Fruit fly (Drosophila melanogaster) whole organism, embryonic: Measurements from ENCODE around the gene BG642167.
A peak's percentile ranks its signal among the peaks of the same experiment; 100 is the strongest.

Source experiments
- CG10321 ChIP-seq: fragments of 200-800 bp; sonication (Bioruptor generic); IDR thresholded peaks from 2 replicates; pipeline ENCODE4 v1.3.6; 2022; ENCODE audit warnings: missing biosample characterization, missing genetic modification characterization
- CG12219 ChIP-seq: fragments of 200-800 bp; sonication (Bioruptor generic); optimal IDR thresholded peaks from 3 replicates; lab custom pipeline; 2018; ENCODE audit warnings: missing biosample characterization, mild to moderate bottlenecking, missing genetic modification characterization
- CG14014 ChIP-seq: fragments of 200-800 bp; sonication (Bioruptor generic); IDR thresholded peaks from 2 replicates; pipeline ENCODE4 v1.3.6; 2022; ENCODE audit warnings: missing biosample characterization, missing genetic modification characterization
- CG14050 ChIP-seq: fragments of 200-800 bp; sonication (Bioruptor generic); IDR thresholded peaks from 3 replicates; pipeline ENCODE4 v1.3.6; 2022; ENCODE audit warnings: missing biosample characterization, missing genetic modification characterization
- CG14441 ChIP-seq: fragments of 200-800 bp; sonication (Bioruptor generic); IDR thresholded peaks from 2 replicates; pipeline ENCODE4 v1.3.6; 2022; ENCODE audit warnings: missing biosample characterization, missing genetic modification characterization
- CG14710 ChIP-seq: fragments of 200-800 bp; sonication (Bioruptor generic); optimal IDR thresholded peaks from 3 replicates; lab custom pipeline; 2019; ENCODE audit warnings: missing biosample characterization, mild to moderate bottlenecking, missing genetic modification characterization, moderate library complexity
- CG14860 ChIP-seq: fragments of 200-800 bp; sonication (Bioruptor generic); IDR thresholded peaks from 3 replicates; pipeline ENCODE4 v1.3.6; 2022; ENCODE audit warnings: missing biosample characterization, missing genetic modification characterization; ENCODE audit not compliant: partially characterized antibody
- CG1529 ChIP-seq: fragments of 200-800 bp; sonication (Bioruptor generic); optimal IDR thresholded peaks from 3 replicates; lab custom pipeline; 2018; ENCODE audit warnings: missing biosample characterization, missing genetic modification characterization
- CG1603 ChIP-seq: fragments of 200-800 bp; sonication (Bioruptor generic); optimal IDR thresholded peaks from 2 replicates; lab custom pipeline; 2019; ENCODE audit warnings: missing biosample characterization, mild to moderate bottlenecking, missing genetic modification characterization, moderate library complexity
- CG1647 ChIP-seq: fragments of 200-800 bp; sonication (Bioruptor generic); optimal IDR thresholded peaks from 3 replicates; lab custom pipeline; 2016; ENCODE audit warnings: missing biosample characterization, missing genetic modification characterization
- CG16813 ChIP-seq: fragments of 200-800 bp; sonication (Bioruptor generic); IDR thresholded peaks from 3 replicates; pipeline ENCODE4 v1.3.6; 2022; ENCODE audit warnings: missing biosample characterization, missing genetic modification characterization; ENCODE audit not compliant: partially characterized antibody
- CG17385 ChIP-seq: fragments of 200-800 bp; sonication (Bioruptor generic); optimal IDR thresholded peaks from 3 replicates; lab custom pipeline; 2018; ENCODE audit warnings: missing biosample characterization, mild to moderate bottlenecking, missing genetic modification characterization
- CG18262 ChIP-seq: fragments of 200-800 bp; optimal IDR thresholded peaks from 3 replicates; lab custom pipeline; 2019; ENCODE audit warnings: missing biosample characterization, mild to moderate bottlenecking, missing genetic modification characterization, moderate library complexity
- CG1832 ChIP-seq: fragments of 200-800 bp; sonication (Bioruptor generic); optimal IDR thresholded peaks from 2 replicates; lab custom pipeline; 2017; ENCODE audit warnings: missing biosample characterization, mild to moderate bottlenecking, missing genetic modification characterization, inconsistent platforms
- CG18764 ChIP-seq: fragments of 200-800 bp; sonication (Bioruptor generic); optimal IDR thresholded peaks from 3 replicates; lab custom pipeline; 2016; ENCODE audit warnings: missing biosample characterization, missing genetic modification characterization
- CG2678 ChIP-seq: fragments of 200-800 bp; sonication (Bioruptor generic); optimal IDR thresholded peaks from 3 replicates; lab custom pipeline; 2019; ENCODE audit warnings: missing biosample characterization, mild to moderate bottlenecking, missing genetic modification characterization, moderate library complexity
- CG2889 ChIP-seq: fragments of 200-800 bp; sonication (Bioruptor generic); IDR thresholded peaks from 3 replicates; pipeline ENCODE4 v1.3.6; 2022; ENCODE audit warnings: missing biosample characterization, missing genetic modification characterization
- CG32532 ChIP-seq: fragments of 200-800 bp; sonication (Bioruptor generic); IDR thresholded peaks from 2 replicates; pipeline ENCODE4 v1.3.6; 2022; ENCODE audit warnings: missing biosample characterization, missing genetic modification characterization
- CG32772 ChIP-seq: fragments of 200-800 bp; sonication (Bioruptor generic); IDR thresholded peaks from 2 replicates; pipeline ENCODE4 v1.3.6; 2022; ENCODE audit warnings: missing biosample characterization, missing genetic modification characterization
- CG5953 ChIP-seq: fragments of 200-800 bp; sonication (Bioruptor generic); IDR thresholded peaks from 2 replicates; pipeline ENCODE4 v1.3.6; 2022; ENCODE audit warnings: missing biosample characterization, missing genetic modification characterization
- CG6272 ChIP-seq: fragments of 200-800 bp; sonication (Bioruptor generic); IDR thresholded peaks from 2 replicates; pipeline ENCODE4 v1.3.6; 2022; ENCODE audit warnings: missing biosample characterization, missing genetic modification characterization
- CG6683 ChIP-seq: fragments of 200-800 bp; sonication (Bioruptor generic); optimal IDR thresholded peaks from 2 replicates; lab custom pipeline; 2017; ENCODE audit warnings: missing biosample characterization, mild to moderate bottlenecking, missing genetic modification characterization, missing genetic modification reagents
- CG6813 ChIP-seq: fragments of 200-800 bp; sonication (Bioruptor generic); optimal IDR thresholded peaks from 2 replicates; lab custom pipeline; 2017; ENCODE audit warnings: missing biosample characterization, missing genetic modification characterization, mild to moderate bottlenecking, moderate library complexity, missing genetic modification reagents
- CG9215 ChIP-seq: fragments of 200-800 bp; sonication (Bioruptor generic); IDR thresholded peaks from 2 replicates; pipeline ENCODE4 v1.3.6; 2022; ENCODE audit warnings: missing biosample characterization, missing genetic modification characterization
- CG9797 ChIP-seq: fragments of 200-800 bp; sonication (Bioruptor generic); optimal IDR thresholded peaks from 3 replicates; lab custom pipeline; 2018; ENCODE audit warnings: missing biosample characterization, mild to moderate bottlenecking, missing genetic modification characterization
- CTCF ChIP-seq: fragments of 200-800 bp; sonication (Bioruptor generic); optimal IDR thresholded peaks from 2 replicates; lab custom pipeline; 2017; ENCODE audit warnings: missing biosample characterization, mild to moderate bottlenecking, missing genetic modification characterization, moderate library complexity
- Dip3 ChIP-seq: fragments of 200-800 bp; sonication (Bioruptor generic); optimal IDR thresholded peaks from 3 replicates; lab custom pipeline; 2016; ENCODE audit warnings: missing biosample characterization, missing genetic modification characterization
- Drgx ChIP-seq: fragments of 200-800 bp; sonication (Bioruptor generic); IDR thresholded peaks from 2 replicates; pipeline ENCODE4 v1.3.6; 2022; ENCODE audit warnings: missing biosample characterization, missing genetic modification characterization
- E2f2 ChIP-seq: fragments of 200-800 bp; sonication (Bioruptor generic); IDR thresholded peaks from 2 replicates; pipeline ENCODE4 v1.3.6; 2022; ENCODE audit warnings: missing biosample characterization, missing genetic modification characterization
- Eip74EF ChIP-seq, 2 experiments: fragments of 200-800 bp in 1 of 2; fragments of >200 bp in 1 of 2; sonication (Bioruptor generic) in 1 of 2; optimal IDR thresholded peaks; 2 replicates each; lab custom pipeline; 2017 to 2019; ENCODE audit warnings: missing biosample characterization in 2 of 2, missing genetic modification characterization in 2 of 2, mild to moderate bottlenecking in 1 of 2, moderate library complexity in 1 of 2
- HLH3B ChIP-seq: fragments of 200-800 bp; sonication (Bioruptor generic); IDR thresholded peaks from 2 replicates; pipeline ENCODE4 v1.3.6; 2022; ENCODE audit warnings: missing biosample characterization, missing genetic modification characterization
- Hmr ChIP-seq: fragments of 200-800 bp; sonication (Bioruptor generic); optimal IDR thresholded peaks from 3 replicates; lab custom pipeline; 2017; ENCODE audit warnings: mild to moderate bottlenecking, missing biosample characterization, missing genetic modification reagents, missing genetic modification characterization
- Hr39 ChIP-seq: fragments of >200 bp; optimal IDR thresholded peaks from 2 replicates; lab custom pipeline; 2017
- Lpt ChIP-seq: fragments of >200 bp; optimal IDR thresholded peaks from 2 replicates; lab custom pipeline; 2018; ENCODE audit warnings: missing biosample characterization, missing genetic modification characterization
- Ptx1 ChIP-seq: fragments of 200-800 bp; sonication (Bioruptor generic); IDR thresholded peaks from 2 replicates; pipeline ENCODE4 v1.3.6; 2022; ENCODE audit warnings: missing biosample characterization, missing genetic modification characterization
- ap ChIP-seq: fragments of 200-800 bp; sonication (Bioruptor generic); IDR thresholded peaks from 2 replicates; pipeline ENCODE4 v1.3.6; 2022; ENCODE audit warnings: missing biosample characterization, missing genetic modification characterization
- ato ChIP-seq: fragments of 200-800 bp; sonication (Bioruptor generic); IDR thresholded peaks from 2 replicates; pipeline ENCODE4 v1.3.6; 2022; ENCODE audit warnings: missing biosample characterization, missing genetic modification characterization; ENCODE audit not compliant: partially characterized antibody
- bcd ChIP-seq: fragments of 200-800 bp; sonication (Bioruptor generic); optimal IDR thresholded peaks from 2 replicates; lab custom pipeline; 2017; ENCODE audit warnings: missing biosample characterization, mild to moderate bottlenecking, missing genetic modification characterization
- bsh ChIP-seq, 2 experiments: fragments of 200-800 bp; sonication (Bioruptor generic); optimal IDR thresholded peaks; 2 replicates each; lab custom pipeline; 2017 to 2018; ENCODE audit warnings: mild to moderate bottlenecking in 2 of 2, missing biosample characterization in 2 of 2, missing genetic modification characterization in 2 of 2, moderate library complexity in 1 of 2
- cwo ChIP-seq: fragments of 200-800 bp; sonication (Bioruptor generic); optimal IDR thresholded peaks from 3 replicates; lab custom pipeline; 2017; ENCODE audit warnings: missing biosample characterization, missing genetic modification characterization, mild to moderate bottlenecking, moderate library complexity, missing genetic modification reagents
- gcm ChIP-seq: fragments of 200-800 bp; sonication (Bioruptor generic); optimal IDR thresholded peaks from 2 replicates; lab custom pipeline; 2019; ENCODE audit warnings: missing biosample characterization, mild to moderate bottlenecking, missing genetic modification characterization, moderate library complexity
- gro ChIP-seq: fragments of 200-800 bp; sonication (Bioruptor generic); optimal IDR thresholded peaks from 2 replicates; lab custom pipeline; 2016; ENCODE audit warnings: missing biosample characterization, missing genetic modification characterization
- lmd ChIP-seq: fragments of 200-800 bp; sonication (Bioruptor generic); IDR thresholded peaks from 2 replicates; pipeline ENCODE4 v1.3.6; 2022; ENCODE audit warnings: missing biosample characterization, missing genetic modification characterization
- maf-S ChIP-seq: fragments of 200-800 bp; sonication (Bioruptor generic); optimal IDR thresholded peaks from 2 replicates; lab custom pipeline; 2016; ENCODE audit warnings: missing biosample characterization, missing genetic modification characterization
- pan ChIP-seq, 4 experiments: fragments of >200 bp in 3 of 4; fragments of 200-800 bp in 1 of 4; sonication (Bioruptor generic) in 1 of 4; optimal IDR thresholded peaks in 3 of 4; IDR thresholded peaks in 1 of 4; 2 replicates each; pipeline versions ENCODE4 v1.3.6 to Lab custom; 2017 to 2022; ENCODE audit warnings: missing biosample characterization in 2 of 4, missing genetic modification characterization in 2 of 4, mixed read lengths in 1 of 4
- sc ChIP-seq, 3 experiments: fragments of >200 bp in 2 of 3; fragments of 200-800 bp in 1 of 3; sonication (Bioruptor generic) in 1 of 3; optimal IDR thresholded peaks; 2 replicates in 2 of 3; 3 replicates in 1 of 3; lab custom pipeline; 2017; ENCODE audit warnings: mild to moderate bottlenecking in 1 of 3, missing biosample characterization in 1 of 3, missing genetic modification characterization in 1 of 3, missing genetic modification reagents in 1 of 3
- schlank ChIP-seq: fragments of 200-800 bp; sonication (Bioruptor generic); optimal IDR thresholded peaks from 2 replicates; lab custom pipeline; 2018; ENCODE audit warnings: missing biosample characterization, mild to moderate bottlenecking, missing genetic modification characterization
- ssp ChIP-seq: fragments of 200-800 bp; sonication (Bioruptor generic); IDR thresholded peaks from 2 replicates; pipeline ENCODE4 v1.3.6; 2022; ENCODE audit warnings: missing biosample characterization, missing genetic modification characterization
- tin ChIP-seq: fragments of 200-800 bp; sonication (Bioruptor generic); optimal IDR thresholded peaks from 3 replicates; lab custom pipeline; 2016; ENCODE audit warnings: missing biosample characterization, missing genetic modification characterization
- toy ChIP-seq: fragments of 200-800 bp; sonication (Bioruptor generic); IDR thresholded peaks from 2 replicates; pipeline ENCODE4 v1.3.6; 2022; ENCODE audit warnings: missing biosample characterization, missing genetic modification characterization
- zfh2 ChIP-seq: fragments of 200-800 bp; sonication (Bioruptor generic); optimal IDR thresholded peaks from 2 replicates; lab custom pipeline; 2016; ENCODE audit warnings: missing biosample characterization, missing genetic modification characterization

Gene BG642167

dm6 chr3R:25854825-25855224 is 48.6 kb downstream of the BG642167 start (continued):
- peak; percentile 25 for TF ChIP-seq cwo (GFP tag; lab: Kevin White, UChicago)
- TF ChIP-seq CG6813 (GFP tag; lab: Kevin White, UChicago) = no peak
- no peak for TF ChIP-seq CG2889 (GFP tag; lab: Robert Waterston, UW)
- no peak for TF ChIP-seq CG6272 (GFP tag; lab: Robert Waterston, UW)
- no peak for TF ChIP-seq Dip3 (GFP tag; lab: Kevin White, UChicago)
- TF ChIP-seq E2f2 (GFP tag; lab: Robert Waterston, UW) = no peak
- TF ChIP-seq gcm (GFP tag; lab: Kevin White, UChicago) = no peak
- TF ChIP-seq ap = no peak
- no peak for TF ChIP-seq maf-S
- TF ChIP-seq bsh (GFP tag; optimal IDR thresholded peaks at IDR 0.05; lab: Kevin White, UChicago) = no peak
- no peak for TF ChIP-seq CG17385 (GFP tag; lab: Kevin White, UChicago)
- TF ChIP-seq CG14441 (GFP tag; lab: Robert Waterston, UW) = peak; percentile 47
- TF ChIP-seq CG14710 (tag; lab: Kevin White, UChicago) = no peak
- TF ChIP-seq CG18262 (tag; lab: Kevin White, UChicago) = no peak
- TF ChIP-seq CG1647 (GFP tag; lab: Kevin White, UChicago) = no peak
- no peak for TF ChIP-seq Eip74EF (GFP tag; optimal IDR thresholded peaks at IDR 0.05; lab: Kevin White, UChicago)
- no peak for TF ChIP-seq sc (optimal IDR thresholded peaks at IDR 0.05; lab: Kevin White, UChicago)
- no peak for TF ChIP-seq sc (GFP tag; optimal IDR thresholded peaks at IDR 0.05; lab: Kevin White, UChicago)
- TF ChIP-seq CG5953 (GFP tag; lab: Robert Waterston, UW) = no peak
- TF ChIP-seq Drgx (GFP tag; lab: Robert Waterston, UW) = peak; percentile 48; the same call in 1 of the 2 replicates
- no peak for TF ChIP-seq CG1832 (GFP tag; lab: Kevin White, UChicago)
- TF ChIP-seq CG6683 = no peak
- TF ChIP-seq lmd = 0 out of 2 replicates have a peak, but pooled peaks have one; percentile 31
- TF ChIP-seq HLH3B (GFP tag; lab: Robert Waterston, UW) = peak; percentile 52
- no peak for TF ChIP-seq zfh2 (GFP tag; lab: Kevin White, UChicago)
- TF ChIP-seq CG10321 (GFP tag; lab: Robert Waterston, UW) = no peak
- TF ChIP-seq CG14860 = no peak
- TF ChIP-seq Hr39 = no peak
- no peak; the same call in 1 of the 2 replicates for TF ChIP-seq CG14014 (GFP tag; lab: Robert Waterston, UW)
- no peak for TF ChIP-seq CG1529 (GFP tag; lab: Kevin White, UChicago)
- no peak for TF ChIP-seq CG16813 (GFP tag; lab: Robert Waterston, UW)
- TF ChIP-seq Ptx1 (GFP tag; lab: Robert Waterston, UW) = peak; percentile 16; the same call in 1 of the 2 replicates
- TF ChIP-seq gro (GFP tag; lab: Kevin White, UChicago) = no peak
- no peak for TF ChIP-seq toy
- TF ChIP-seq schlank (tag; lab: Kevin White, UChicago) = no peak
- no peak for TF ChIP-seq CG14050 (GFP tag; lab: Robert Waterston, UW)
- 0 out of 2 replicates have a peak, but pooled peaks have one; percentile 12 for TF ChIP-seq CG9215
- no peak for TF ChIP-seq bcd (GFP tag; lab: Kevin White, UChicago)
- TF ChIP-seq CTCF (GFP tag; lab: Kevin White, UChicago) = no peak
- no peak for TF ChIP-seq tin
- TF ChIP-seq CG9797 (GFP tag; lab: Kevin White, UChicago) = no peak
- peak; percentile 37 for TF ChIP-seq CG2678
- TF ChIP-seq CG18764 (GFP tag; lab: Kevin White, UChicago) = no peak
- peak; percentile 30 for TF ChIP-seq CG32532 (GFP tag; lab: Robert Waterston, UW)
- TF ChIP-seq CG12219 = no peak
- no peak for TF ChIP-seq ato (GFP tag; lab: Robert Waterston, UW)
- no peak for TF ChIP-seq Lpt (GFP tag; lab: Kevin White, UChicago)
- no peak for TF ChIP-seq CG32772 (GFP tag; lab: Robert Waterston, UW)
- TF ChIP-seq ssp = peak; percentile 17; the same call in 1 of the 2 replicates
- TF ChIP-seq CG1603 (tag; lab: Kevin White, UChicago) = no peak
- peak; percentile 51 for TF ChIP-seq Hmr
- no peak for TF ChIP-seq pan (optimal IDR thresholded peaks at IDR 0.05; lab: Kevin White, UChicago)
- TF ChIP-seq pan (GFP tag; optimal IDR thresholded peaks at IDR 0.05 in 1 of 2, IDR thresholded peaks at IDR 0.05 in 1 of 2) = peak in 1 of 2 experiments; percentile 40
